Worm (Caenorhabditis elegans) whole organism, late embryonic: Measurements from ENCODE around the gene EGAP2.1.

Source experiments
- C38D4.7 ChIP-seq: fragments of 200-800 bp; sonication (Bioruptor generic); optimal IDR thresholded peaks from 2 replicates; lab custom pipeline; 2018; ENCODE audit warnings: mild to moderate bottlenecking, missing genetic modification characterization, moderate library complexity, missing compliant biosample characterization
- F13H6.1 ChIP-seq: sonication (generic microtip); optimal IDR thresholded peaks from 2 replicates; lab custom pipeline; 2016; ENCODE audit warnings: missing genetic modification characterization, missing compliant biosample characterization
- K09A11.1 ChIP-seq: sonication (generic microtip); optimal IDR thresholded peaks from 2 replicates; lab custom pipeline; 2017; ENCODE audit warnings: antibody characterized with exemption, mild to moderate bottlenecking, missing genetic modification characterization, missing compliant biosample characterization; ENCODE audit not compliant: insufficient read depth
- T23F11.4 ChIP-seq: fragments of 200-800 bp; sonication (Bioruptor generic); optimal IDR thresholded peaks from 2 replicates; lab custom pipeline; 2018; ENCODE audit warnings: mild to moderate bottlenecking, missing genetic modification characterization, missing compliant biosample characterization
- ahr-1 ChIP-seq: sonication (generic microtip); optimal IDR thresholded peaks from 2 replicates; lab custom pipeline; 2016; ENCODE audit warnings: missing genetic modification characterization, missing compliant biosample characterization
- ceh-19 ChIP-seq: fragments of 200-800 bp; sonication (Bioruptor generic); optimal IDR thresholded peaks from 2 replicates; lab custom pipeline; 2018; ENCODE audit warnings: mild to moderate bottlenecking, missing genetic modification characterization, missing compliant biosample characterization
- ceh-2 ChIP-seq: sonication (generic microtip); optimal IDR thresholded peaks from 2 replicates; lab custom pipeline; 2016; ENCODE audit warnings: missing genotype, missing genetic modification characterization, missing compliant biosample characterization
- ceh-24 ChIP-seq: sonication (generic microtip); optimal IDR thresholded peaks from 2 replicates; lab custom pipeline; 2016; ENCODE audit warnings: mild to moderate bottlenecking, missing genetic modification characterization, missing compliant biosample characterization
- ceh-31 ChIP-seq: sonication (generic microtip); optimal IDR thresholded peaks from 2 replicates; lab custom pipeline; 2016; ENCODE audit warnings: missing genetic modification characterization, missing compliant biosample characterization
- ceh-34 ChIP-seq: sonication (generic microtip); optimal IDR thresholded peaks from 2 replicates; lab custom pipeline; 2016; ENCODE audit warnings: mild to moderate bottlenecking, missing genetic modification characterization, missing compliant biosample characterization
- ceh-45 ChIP-seq: fragments of 200-800 bp; sonication (Bioruptor generic); IDR thresholded peaks from 2 replicates; pipeline ENCODE4 v1.3.6; 2022; ENCODE audit warnings: missing genetic modification reagents, missing genetic modification characterization, missing compliant biosample characterization
- ceh-6 ChIP-seq: fragments of 200-800 bp; sonication (Bioruptor generic); optimal IDR thresholded peaks from 2 replicates; lab custom pipeline; 2018; ENCODE audit warnings: mild to moderate bottlenecking, missing genetic modification characterization, missing compliant biosample characterization
- dve-1 ChIP-seq: sonication (generic microtip); optimal IDR thresholded peaks from 2 replicates; lab custom pipeline; 2017; ENCODE audit warnings: antibody characterized with exemption, mild to moderate bottlenecking, missing genetic modification characterization, missing compliant biosample characterization
- elt-4 ChIP-seq: sonication (generic microtip); optimal IDR thresholded peaks from 2 replicates; lab custom pipeline; 2016; ENCODE audit warnings: missing genetic modification characterization, missing compliant biosample characterization
- gmeb-2 ChIP-seq: sonication (generic microtip); optimal IDR thresholded peaks from 2 replicates; lab custom pipeline; 2016; ENCODE audit warnings: missing genetic modification characterization, inconsistent platforms, missing compliant biosample characterization
- lin-11 ChIP-seq: fragments of 200-800 bp; sonication (Bioruptor generic); optimal IDR thresholded peaks from 2 replicates; lab custom pipeline; 2018; ENCODE audit warnings: mild to moderate bottlenecking, missing genetic modification characterization, missing compliant biosample characterization
- sox-2 ChIP-seq: fragments of 200-800 bp; sonication (Bioruptor generic); IDR thresholded peaks from 2 replicates; pipeline ENCODE4 v1.3.6; 2022; ENCODE audit warnings: missing genetic modification reagents, missing genetic modification characterization, missing compliant biosample characterization
- sox-4 ChIP-seq: sonication (generic microtip); optimal IDR thresholded peaks from 2 replicates; lab custom pipeline; 2017; ENCODE audit warnings: mild to moderate bottlenecking, missing genetic modification characterization, inconsistent platforms, missing compliant biosample characterization
- tbx-2 ChIP-seq: sonication (generic microtip); optimal IDR thresholded peaks from 2 replicates; lab custom pipeline; 2016; ENCODE audit warnings: missing genetic modification characterization, missing compliant biosample characterization
- zip-5 ChIP-seq: sonication (generic microtip); optimal IDR thresholded peaks from 2 replicates; lab custom pipeline; 2016; ENCODE audit warnings: missing genetic modification characterization, missing compliant biosample characterization

The EGAP2.1 gene

DNA sequence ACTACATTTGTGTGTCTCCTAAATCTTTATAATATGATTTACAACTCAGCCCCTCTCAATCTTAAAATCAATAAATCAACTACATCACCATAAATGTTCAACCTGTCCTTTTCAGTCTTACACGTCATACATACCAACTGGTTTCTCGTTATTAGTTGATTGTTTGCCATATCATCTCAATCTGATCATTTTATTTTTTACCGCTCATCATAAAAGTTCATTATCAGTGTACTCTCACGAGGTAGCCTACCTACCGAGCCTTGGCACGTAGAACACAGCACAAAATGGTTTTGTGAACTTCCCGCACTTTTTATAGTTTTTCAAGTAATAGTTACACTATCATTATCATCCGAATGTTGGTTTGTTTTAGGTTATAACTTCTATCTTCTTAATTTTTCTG lies 49.9 kb downstream of the EGAP2.1 start:
- TF ChIP-seq lin-11 (no peak), ceh-31 (tag; lab: Kevin White, UChicago) (no peak), T23F11.4 (GFP tag; lab: Kevin White, UChicago) (no peak), ceh-6 (GFP tag; lab: Kevin White, UChicago) (no peak), K09A11.1 (tag; lab: Kevin White, UChicago) (no peak), tbx-2 (tag; lab: Kevin White, UChicago) (no peak), ceh-34 (tag; lab: Kevin White, UChicago) (no peak)
- TF ChIP-seq, all 69 proteins: peak for 0

ce11 chrII:5282192-5282591 lies 51.0 kb downstream of the EGAP2.1 start, which contains the start of gene pmt-1:
TSS of gene pmt-1 (minus strand) at chrII:5282523.
- TF ChIP-seq zip-5 (no peak), sox-4 (no peak), sox-2 (GFP tag; lab: Robert Waterston, UW) (no peak), ceh-19 (no peak), ceh-24 (tag; lab: Kevin White, UChicago) (no peak), ahr-1 (tag; lab: Kevin White, UChicago) (no peak), dve-1 (no peak), ceh-31 (tag; lab: Kevin White, UChicago) (no peak), C38D4.7 (no peak), F13H6.1 (tag; lab: Kevin White, UChicago) (no peak), elt-4 (tag; lab: Kevin White, UChicago) (no peak), ceh-2 (tag; lab: Kevin White, UChicago) (no peak), tbx-2 (tag; lab: Kevin White, UChicago) (no peak), lin-11 (no peak), gmeb-2 (no peak), ceh-45 (GFP tag; lab: Robert Waterston, UW) (no peak), T23F11.4 (GFP tag; lab: Kevin White, UChicago) (no peak)
